Worm (Caenorhabditis elegans) whole organism, L4 larva: ENCODE measurements around the gene cyn-6.

Experiments
- Y5F2A.4 ChIP-seq: fragments of 200-800 bp; sonication (Bioruptor generic); optimal IDR thresholded peaks from 2 replicates; lab custom pipeline; 2018; ENCODE audit warnings: mild to moderate bottlenecking, missing genetic modification characterization, missing compliant biosample characterization
- daf-16 ChIP-seq, 3 experiments: sonication (generic microtip); optimal IDR thresholded peaks; 2 replicates each; lab custom pipeline; 2016 to 2017; ENCODE audit warnings: missing genetic modification characterization in 3 of 3, missing genetic modification reagents in 3 of 3, mild to moderate bottlenecking in 2 of 3, missing compliant biosample characterization in 2 of 3, missing biosample characterization in 1 of 3, moderate library complexity in 1 of 3
- dpl-1 ChIP-seq: fragments of 150-350 bp; optimal IDR thresholded peaks from 2 replicates; lab custom pipeline; 2014; ENCODE audit warnings: missing biosample characterization, missing genetic modification reagents, missing genetic modification characterization
- egl-27 ChIP-seq: sonication (generic microtip); optimal IDR thresholded peaks from 3 replicates; lab custom pipeline; 2017; ENCODE audit warnings: missing biosample characterization, missing genetic modification reagents, missing genetic modification characterization
- jun-1 ChIP-seq: fragments of 150-350 bp; optimal IDR thresholded peaks from 2 replicates; lab custom pipeline; 2014; ENCODE audit warnings: missing biosample characterization, missing genetic modification reagents, missing genetic modification characterization
- lim-7 ChIP-seq: fragments of 200-800 bp; sonication (Bioruptor generic); IDR thresholded peaks from 2 replicates; pipeline ENCODE4 v1.3.6; 2022; ENCODE audit warnings: missing genetic modification characterization, missing compliant biosample characterization
- mes-2 ChIP-seq: sonication (generic microtip); optimal IDR thresholded peaks from 2 replicates; lab custom pipeline; 2016; ENCODE audit warnings: missing genotype, mild to moderate bottlenecking, missing genetic modification characterization, missing compliant biosample characterization; ENCODE audit not compliant: poor library complexity, severe bottlenecking
- nhr-10 ChIP-seq: fragments of 150-350 bp; optimal IDR thresholded peaks from 2 replicates; lab custom pipeline; 2014; ENCODE audit warnings: missing biosample characterization, missing genetic modification characterization
- nhr-76 ChIP-seq: fragments of 150-350 bp; optimal IDR thresholded peaks from 2 replicates; lab custom pipeline; 2014; ENCODE audit warnings: missing biosample characterization, missing genetic modification characterization
- pha-4 ChIP-seq, 2 experiments: fragments of 150-350 bp in 1 of 2; fragments of 200-800 bp in 1 of 2; sonication (Bioruptor generic) in 1 of 2; IDR thresholded peaks in 1 of 2; optimal IDR thresholded peaks in 1 of 2; 2 replicates each; pipeline versions ENCODE4 v1.3.6 to Lab custom; 2014 to 2022; ENCODE audit warnings: missing genetic modification characterization in 2 of 2, missing genetic modification reagents in 2 of 2, missing biosample characterization in 1 of 2, missing compliant biosample characterization in 1 of 2
- unc-39 ChIP-seq: sonication (generic microtip); optimal IDR thresholded peaks from 2 replicates; lab custom pipeline; 2017; ENCODE audit warnings: missing biosample characterization, missing genetic modification characterization
- ztf-11 ChIP-seq: fragments of 150-350 bp; optimal IDR thresholded peaks from 2 replicates; lab custom pipeline; 2014; ENCODE audit warnings: missing biosample characterization, missing genetic modification characterization

DNA sequence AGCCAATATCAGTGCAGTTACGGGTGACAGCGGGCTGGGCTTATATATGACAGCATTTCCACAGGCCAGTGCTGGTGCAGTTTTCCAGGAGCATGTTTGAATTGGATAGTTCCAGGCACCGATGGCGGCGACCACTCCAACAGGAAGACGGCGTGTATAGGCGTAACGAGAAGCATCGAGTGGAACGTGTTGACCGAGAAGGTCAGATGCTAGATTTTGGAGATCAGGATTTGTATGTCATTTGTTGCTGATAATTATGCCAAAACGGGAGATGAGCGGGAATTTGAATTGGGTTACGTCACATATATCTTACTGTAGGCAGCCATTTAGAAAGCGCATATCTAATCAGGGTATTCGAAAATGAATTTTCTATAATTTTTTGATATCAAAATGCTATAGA is 2.2 kb downstream of the cyn-6 start:
- no peak for TF ChIP-seq Y5F2A.4 (GFP tag; lab: Kevin White, UChicago)
- no peak for TF ChIP-seq unc-39 (tag; lab: Kevin White, UChicago)
- TF ChIP-seq ztf-11 (tag; lab: Kevin White, UChicago): no peak
- TF ChIP-seq jun-1 (tag; lab: Kevin White, UChicago): no peak
- TF ChIP-seq mes-2: no peak
- TF ChIP-seq lim-7 (GFP tag; lab: Robert Waterston, UW): no peak
- no peak for TF ChIP-seq nhr-76 (tag; lab: Kevin White, UChicago)
- no peak for TF ChIP-seq pha-4 (GFP tag; IDR thresholded peaks at IDR 0.05; lab: Robert Waterston, UW)
- TF ChIP-seq pha-4 (tag; optimal IDR thresholded peaks at IDR 0.05; lab: Kevin White, UChicago): no peak
- TF ChIP-seq dpl-1 (GFP tag; lab: Kevin White, UChicago): no peak
- no peak for TF ChIP-seq daf-16 (GFP tag; optimal IDR thresholded peaks at IDR 0.05; lab: Kevin White, UChicago)
- TF ChIP-seq daf-16 (tag; optimal IDR thresholded peaks at IDR 0.05; lab: Kevin White, UChicago): no peak
- TF ChIP-seq nhr-10 (tag; lab: Kevin White, UChicago): no peak
- TF ChIP-seq egl-27 (tag; lab: Kevin White, UChicago): no peak
